Fruit fly (Drosophila melanogaster) S2 (cell line): ENCODE results near the gene CG11425.

ENCODE experiments used
- CG8478 ChIP-seq: fragments of >200 bp; optimal IDR thresholded peaks from 2 replicates; lab custom pipeline; 2018
- CTCF ChIP-seq, 2 experiments: fragments of >200 bp; optimal IDR thresholded peaks; 2 replicates each; lab custom pipeline; 2018

The CG11425 gene

DNA sequence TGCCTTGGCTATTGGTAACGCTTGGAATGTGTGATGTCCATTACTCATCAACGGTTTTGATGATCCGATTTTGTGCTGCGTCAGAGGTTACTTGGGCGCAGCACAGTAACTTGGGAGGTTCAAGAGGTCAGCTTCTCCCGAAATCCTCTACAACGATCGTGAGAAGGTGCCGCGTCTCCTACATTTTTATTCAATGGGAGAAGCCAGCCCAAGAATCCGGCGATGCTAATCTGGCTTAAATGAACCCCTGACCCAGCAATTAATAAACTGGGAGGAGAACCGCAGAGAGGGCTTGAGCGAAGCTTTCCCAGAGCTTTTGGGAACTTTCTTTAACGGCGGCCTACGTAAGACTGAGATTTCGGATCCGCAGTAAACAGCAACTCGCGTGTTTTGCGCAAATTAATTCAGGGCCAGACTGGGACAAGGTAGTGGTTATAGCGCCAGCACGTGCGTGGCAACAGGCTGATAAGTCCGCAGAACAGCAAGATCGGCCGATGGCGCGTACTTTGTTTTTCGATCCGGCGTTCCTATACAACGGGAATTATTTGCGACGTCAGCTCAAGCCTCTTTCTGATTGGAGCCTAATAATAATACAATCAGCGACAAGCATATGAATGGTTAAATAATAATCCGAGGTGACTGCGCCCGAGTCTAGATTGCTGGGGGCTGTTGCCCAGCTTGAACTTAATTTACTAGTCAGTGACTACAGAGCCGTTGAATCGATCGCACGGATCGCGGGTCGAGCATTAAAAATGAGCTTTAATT, at the start of gene CG11425:
TSS of gene CG11425 (plus strand) at position 715 of the 765 bp plus-strand sequence.
- TF ChIP-seq CTCF (optimal IDR thresholded peaks at IDR 0.05; lab: Kevin White, UChicago) (no peak), CG8478 (lab: Kevin White, UChicago) (no peak)

- TF ChIP-seq CG8478 (lab: Kevin White, UChicago) (no peak), CTCF (optimal IDR thresholded peaks at IDR 0.05; lab: Kevin White, UChicago) (no peak)
Observed at dm6 chr3L:22437111-22437510, 37.5 kb upstream of the CG11425 start.

- no peak for TF ChIP-seq CTCF (optimal IDR thresholded peaks at IDR 0.05; lab: Kevin White, UChicago)
- no peak for TF ChIP-seq CG8478 (lab: Kevin White, UChicago)
Observed at dm6 chr3L:22454368-22454767, 20.2 kb upstream of the CG11425 start, which contains the start of gene CG11449. Gene CG11449, plus strand, starts transcription at chr3L:22454373.

- TF ChIP-seq CG8478 (lab: Kevin White, UChicago), result no peak
- no peak for TF ChIP-seq CTCF (optimal IDR thresholded peaks at IDR 0.05; lab: Kevin White, UChicago)
Observed at dm6 chr3L:22455953-22456488, 18.6 kb upstream of the CG11425 start.

DNA sequence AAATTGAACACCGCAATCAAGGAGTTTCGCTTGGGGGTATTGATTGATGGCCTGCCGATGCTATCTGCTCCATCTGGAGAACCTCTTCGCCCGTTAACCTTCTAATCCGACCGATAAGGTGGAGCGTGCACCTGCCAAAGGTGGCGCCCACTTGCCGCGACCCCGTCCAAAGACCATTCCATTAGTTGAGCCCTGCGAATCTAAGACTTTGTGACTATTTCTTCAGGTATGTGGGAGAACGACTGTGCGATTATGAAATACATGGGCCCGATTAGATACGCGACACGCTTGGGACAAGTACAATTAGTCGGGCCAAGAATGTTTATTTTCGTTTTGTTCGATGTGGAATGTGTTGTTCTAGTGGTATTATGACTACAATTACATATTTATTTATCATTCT, 16.3 kb upstream of the CG11425 start:
- no peak for TF ChIP-seq CG8478 (lab: Kevin White, UChicago)
- no peak for TF ChIP-seq CTCF (optimal IDR thresholded peaks at IDR 0.05; lab: Kevin White, UChicago)

- TF ChIP-seq CTCF (optimal IDR thresholded peaks at IDR 0.05; lab: Kevin White, UChicago) (no peak), CG8478 (lab: Kevin White, UChicago) (no peak)
Observed at dm6 chr3L:22458898-22459524, 15.6 kb upstream of the CG11425 start.

DNA sequence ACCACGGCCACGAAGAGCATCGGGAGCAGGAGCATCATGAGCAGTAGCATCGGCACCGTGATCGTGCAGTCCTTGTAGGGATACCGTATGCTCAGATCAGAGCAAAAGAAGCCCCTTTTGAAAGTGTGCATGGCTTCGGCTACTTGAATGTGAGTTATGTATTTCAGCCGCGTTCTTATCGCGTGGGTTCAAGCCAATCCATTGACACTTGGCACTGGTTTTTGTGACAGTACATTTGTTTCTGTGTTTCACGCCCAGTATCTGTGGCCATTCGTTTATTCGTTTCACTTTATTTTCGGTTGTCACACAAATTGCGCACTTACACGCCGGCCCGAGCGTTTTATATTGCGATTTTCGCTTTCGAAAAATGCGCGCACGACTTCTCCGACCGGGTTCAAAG, 14.2 kb upstream of the CG11425 start:
- TF ChIP-seq CG8478 (lab: Kevin White, UChicago) (no peak), CTCF (optimal IDR thresholded peaks at IDR 0.05; lab: Kevin White, UChicago) (no peak)

DNA sequence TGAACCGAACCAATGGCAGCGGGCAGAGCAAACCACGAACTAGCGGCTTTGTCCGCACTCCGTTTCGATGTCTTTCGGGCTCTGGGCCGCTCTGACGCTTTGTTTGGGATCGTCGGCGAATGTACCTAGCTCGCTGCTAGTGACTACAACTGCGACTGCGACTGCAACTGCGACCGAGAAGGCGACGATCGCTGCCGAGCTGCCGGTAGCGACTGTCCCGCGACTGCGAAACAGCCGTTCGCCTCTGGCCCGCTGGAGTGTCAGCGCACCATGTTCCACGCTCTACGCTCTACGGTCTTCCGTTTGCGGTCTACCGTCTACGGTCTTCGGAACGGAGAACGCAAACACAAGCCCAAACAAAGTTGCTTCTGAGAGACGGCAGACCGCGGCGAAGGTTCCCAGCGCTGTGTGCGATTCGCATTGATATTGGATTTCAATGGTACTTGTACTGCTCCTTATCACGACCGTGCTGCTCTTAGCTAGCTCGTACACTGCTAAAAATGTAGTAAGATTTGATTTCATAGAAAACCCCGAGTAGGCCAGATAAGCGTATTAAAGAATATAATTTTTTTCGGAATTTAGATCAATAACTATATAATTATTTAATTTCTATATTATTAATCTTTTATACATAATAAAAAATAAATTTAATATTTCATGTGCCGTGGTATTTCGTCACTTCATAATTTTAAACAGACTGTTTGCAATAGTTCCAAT, 13.5 kb upstream of the CG11425 start, which contains the start of gene laza:
TSS of gene laza (minus strand) at position 214 of the 717 bp plus-strand sequence.
- TF ChIP-seq CG8478 (lab: Kevin White, UChicago), result no peak

- TF ChIP-seq CTCF (optimal IDR thresholded peaks at IDR 0.05; lab: Kevin White, UChicago), result no peak
- no peak for TF ChIP-seq CG8478 (lab: Kevin White, UChicago)
Observed at dm6 chr3L:22463412-22463811, 11.2 kb upstream of the CG11425 start.

DNA sequence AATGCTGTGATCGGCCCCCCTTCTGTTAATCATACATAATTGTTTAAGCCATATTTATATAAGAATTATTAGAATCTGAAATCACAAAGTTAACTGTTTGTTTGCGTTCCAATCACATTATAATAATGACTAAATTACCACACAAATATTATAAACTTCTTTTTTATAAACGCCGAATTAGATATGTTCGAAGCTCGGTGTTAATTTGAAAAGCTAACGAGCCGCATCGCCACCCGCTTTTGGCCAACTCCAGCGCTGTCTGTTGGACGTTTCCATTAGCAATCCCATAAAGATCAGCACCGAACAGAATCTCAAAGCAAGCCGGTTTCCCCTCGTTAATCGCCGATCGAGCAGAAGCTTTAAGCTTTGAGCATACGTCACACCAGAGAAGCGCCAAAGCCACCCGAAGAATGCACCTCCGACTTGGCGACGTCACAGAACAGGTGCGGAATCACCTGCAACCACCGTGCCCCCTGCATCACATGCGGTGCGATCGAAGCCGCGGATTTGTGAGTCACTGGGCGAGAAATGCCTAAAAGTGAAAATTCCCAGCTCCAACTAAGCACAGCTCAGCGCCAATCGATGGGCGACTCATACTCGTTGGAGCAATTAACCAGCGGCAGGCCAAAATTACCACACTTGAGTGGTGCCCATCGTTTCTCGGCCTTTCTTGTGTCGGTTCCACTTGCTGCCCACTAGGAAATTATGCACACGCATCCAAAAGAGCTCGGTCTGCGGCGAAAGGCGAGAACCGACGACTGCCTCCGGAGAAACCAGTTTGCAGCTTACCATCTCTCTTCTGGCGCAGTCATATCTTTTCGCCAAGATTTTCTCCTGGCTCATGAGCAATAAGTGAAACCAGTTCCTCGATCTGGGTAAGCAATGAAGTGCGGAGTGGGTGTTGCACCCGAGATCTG, 8.9 kb upstream of the CG11425 start, which contains the start of gene CG11438:
TSS of gene CG11438 (plus strand) at position 134 of the 917 bp plus-strand sequence.
- no peak for TF ChIP-seq CG8478 (lab: Kevin White, UChicago)
- TF ChIP-seq CTCF (optimal IDR thresholded peaks at IDR 0.05; lab: Kevin White, UChicago), result no peak

dm6 chr3L:22466403-22466942, 8.1 kb upstream of the CG11425 start:
- no peak for TF ChIP-seq CG8478 (lab: Kevin White, UChicago)
- no peak for TF ChIP-seq CTCF (optimal IDR thresholded peaks at IDR 0.05; lab: Kevin White, UChicago)

DNA sequence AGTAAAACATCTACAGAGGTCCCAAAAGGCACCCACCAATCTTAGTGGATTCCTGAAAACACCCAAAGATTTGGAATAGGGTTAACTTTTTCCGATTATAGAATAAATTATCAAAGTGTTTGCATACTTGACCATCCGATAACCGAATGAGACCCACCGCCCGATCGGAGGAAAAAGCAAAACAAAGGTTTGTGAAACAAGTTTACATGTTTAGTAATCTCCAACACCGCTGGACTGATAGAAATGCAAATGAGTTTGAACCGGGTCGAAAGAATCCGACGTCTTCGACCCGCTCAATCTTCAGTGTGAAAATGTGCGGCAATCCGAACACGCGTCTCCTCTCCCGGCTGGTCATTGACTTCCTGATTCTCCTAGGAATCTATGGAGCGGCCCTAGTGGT, 6.0 kb upstream of the CG11425 start, which contains the start of gene CG11437:
TSS of gene CG11437 (plus strand) at position 301 of the 400 bp plus-strand sequence.
- no peak for TF ChIP-seq CG8478 (lab: Kevin White, UChicago)
- no peak for TF ChIP-seq CTCF (optimal IDR thresholded peaks at IDR 0.05; lab: Kevin White, UChicago)

dm6 chr3L:22470299-22470791, 4.2 kb upstream of the CG11425 start, which contains the start of gene CG11426:
Gene CG11426, plus strand, starts transcription at chr3L:22470556.
- TF ChIP-seq CTCF (optimal IDR thresholded peaks at IDR 0.05; lab: Kevin White, UChicago) (no peak), CG8478 (lab: Kevin White, UChicago) (no peak)
